Fruit fly (Drosophila melanogaster) Kc167 (cell line): Measurements from ENCODE around the gene nesd.

Experiments used
- Myc ChIP-seq: fragments of >200 bp; optimal IDR thresholded peaks from 2 replicates; lab custom pipeline; 2017; ENCODE audit warnings: missing external identifiers
- Sin3A ChIP-seq: fragments of >200 bp; optimal IDR thresholded peaks from 2 replicates; lab custom pipeline; 2018; ENCODE audit warnings: missing external identifiers
- h ChIP-seq: fragments of >200 bp; optimal IDR thresholded peaks from 3 replicates; lab custom pipeline; 2018; ENCODE audit warnings: missing external identifiers
- insv ChIP-seq: fragments of >200 bp; optimal IDR thresholded peaks from 3 replicates; lab custom pipeline; 2018; ENCODE audit warnings: missing external identifiers
- psq ChIP-seq: fragments of >200 bp; optimal IDR thresholded peaks from 2 replicates; lab custom pipeline; 2017; ENCODE audit warnings: missing external identifiers
- ttk ChIP-seq: sonication (Bioruptor generic); optimal IDR thresholded peaks from 2 replicates; lab custom pipeline; 2017; ENCODE audit warnings: missing external identifiers

Gene nesd

DNA sequence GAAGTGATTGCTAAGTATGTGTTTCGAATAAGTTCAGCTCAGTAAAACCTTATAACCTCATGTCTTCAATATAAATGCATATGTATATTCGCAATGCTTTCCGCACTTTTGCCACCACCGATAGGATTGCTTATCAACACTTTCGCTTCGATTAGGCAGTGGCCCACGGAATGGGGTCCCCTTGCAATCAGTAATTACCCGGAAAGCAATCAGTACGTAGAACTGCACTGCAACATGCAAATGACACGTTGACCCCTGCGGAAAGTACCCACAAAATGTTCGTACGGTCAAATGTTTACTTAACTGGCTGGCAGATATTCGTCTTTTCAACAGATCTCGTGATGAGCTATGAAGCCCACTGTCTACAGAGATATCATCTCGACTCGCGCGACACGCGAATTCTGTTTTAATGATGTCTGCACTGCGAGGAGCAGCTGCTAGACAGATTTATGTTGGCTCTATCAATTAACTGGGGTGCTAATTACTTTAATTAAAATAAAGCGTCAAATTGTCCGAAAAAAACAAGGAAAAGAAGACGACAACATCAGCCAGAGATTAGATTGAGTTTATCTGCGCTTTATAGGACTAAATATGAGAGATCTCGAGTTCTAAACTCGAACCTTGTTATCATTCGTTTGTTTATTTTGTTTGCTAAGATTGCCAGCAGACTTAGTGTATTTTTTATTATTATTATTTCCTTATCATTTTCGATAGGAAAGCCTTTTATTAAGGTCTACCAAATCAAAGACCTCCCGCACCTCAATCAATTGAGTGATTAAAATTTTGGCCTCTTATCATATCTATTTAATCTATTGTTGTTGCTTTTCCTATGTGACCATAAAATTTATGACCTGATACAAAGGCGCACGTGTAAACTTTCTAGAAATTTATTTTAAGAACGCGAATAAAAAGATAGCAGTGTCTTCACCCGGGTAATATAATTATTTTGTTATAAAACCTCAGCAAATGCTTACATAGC is 16.1 kb upstream of the nesd start:
- TF ChIP-seq psq (lab: Kevin White, UChicago) (no peak), ttk (lab: Kevin White, UChicago) (no peak)

DNA sequence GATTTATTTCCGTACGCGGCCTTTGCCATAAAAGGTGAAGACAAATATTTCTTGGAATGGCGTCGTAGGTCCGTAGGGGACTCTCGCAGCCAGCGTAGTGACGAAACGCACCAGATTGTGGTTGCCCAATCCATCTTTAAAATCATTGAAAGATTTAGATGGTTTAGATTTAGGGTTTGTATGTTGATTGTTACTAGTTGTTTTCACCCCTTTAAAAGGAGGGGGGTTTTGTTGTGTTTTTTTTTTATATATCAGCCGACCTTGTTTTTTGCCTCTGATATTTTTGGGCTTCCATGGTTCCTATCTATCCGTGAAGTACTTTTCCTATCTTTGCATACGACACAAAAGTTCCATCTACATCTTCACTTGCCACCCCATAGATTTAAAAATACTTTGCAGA is 14.9 kb upstream of the nesd start:
- TF ChIP-seq insv (lab: Kevin White, UChicago): no peak
- no peak for TF ChIP-seq h (lab: Kevin White, UChicago)
- TF ChIP-seq psq (lab: Kevin White, UChicago): no peak
- no peak for TF ChIP-seq ttk (lab: Kevin White, UChicago)
- no peak for TF ChIP-seq Myc (lab: Kevin White, UChicago)
- TF ChIP-seq Sin3A: no peak

dm6 chr2L:20080772-20081171 is 13.0 kb upstream of the nesd start:
- no peak for TF ChIP-seq psq (lab: Kevin White, UChicago)
- TF ChIP-seq ttk (lab: Kevin White, UChicago): no peak
- TF ChIP-seq Myc (lab: Kevin White, UChicago): no peak

dm6 chr2L:20082155-20082964 is 11.4 kb upstream of the nesd start:
- TF ChIP-seq h (lab: Kevin White, UChicago) (no peak), ttk (lab: Kevin White, UChicago) (no peak), Sin3A (no peak), insv (lab: Kevin White, UChicago) (no peak), Myc (lab: Kevin White, UChicago) (no peak), psq (lab: Kevin White, UChicago) (no peak)

DNA sequence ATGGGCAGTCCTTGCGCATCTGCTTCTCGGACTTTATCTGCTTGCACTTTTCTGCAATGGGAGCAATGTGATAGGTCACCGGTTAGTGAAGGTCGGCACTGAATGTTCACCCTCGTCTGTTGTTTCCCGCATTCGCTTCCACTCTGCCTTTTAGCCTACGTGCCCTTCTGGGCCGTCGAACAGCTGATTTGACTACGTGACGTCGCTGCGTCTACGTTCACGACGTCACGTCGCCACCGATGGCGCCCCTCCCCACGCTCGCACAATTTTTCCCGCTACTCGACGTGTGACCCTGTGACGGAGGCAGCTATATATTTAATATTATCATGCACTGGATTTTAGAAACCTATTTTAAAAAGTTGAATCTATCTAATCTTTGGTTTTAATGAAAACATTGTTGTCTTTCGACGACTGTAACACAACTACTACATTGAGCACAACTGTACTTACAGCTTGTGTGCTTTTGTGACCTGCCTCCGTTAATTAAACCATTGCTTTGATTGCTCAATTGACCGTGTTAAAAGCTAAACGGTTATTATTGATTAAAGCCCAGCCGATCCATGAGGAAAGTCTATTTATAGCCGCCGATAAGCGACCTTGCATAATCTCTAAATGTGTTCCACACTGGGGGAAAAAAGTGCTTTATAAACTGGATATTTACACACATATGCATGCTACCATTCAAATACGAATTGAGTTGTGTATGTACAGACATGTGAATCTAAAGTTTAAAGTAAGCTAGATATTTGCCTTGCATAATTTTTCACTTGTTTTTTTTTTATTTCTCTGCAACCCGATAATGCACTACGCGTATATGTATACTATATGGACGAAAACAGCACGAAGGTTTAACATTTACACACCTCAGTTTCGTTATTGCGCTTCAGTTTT is 10.6 kb upstream of the nesd start:
- TF ChIP-seq ttk (lab: Kevin White, UChicago) (no peak), Sin3A (no peak), insv (lab: Kevin White, UChicago) (no peak), h (lab: Kevin White, UChicago) (no peak), Myc (lab: Kevin White, UChicago) (no peak), psq (lab: Kevin White, UChicago) (no peak)

dm6 chr2L:20084068-20084651 is 9.6 kb upstream of the nesd start:
- no peak for TF ChIP-seq Sin3A
- no peak for TF ChIP-seq ttk (lab: Kevin White, UChicago)
- TF ChIP-seq Myc (lab: Kevin White, UChicago): no peak
- TF ChIP-seq psq (lab: Kevin White, UChicago): no peak
- no peak for TF ChIP-seq insv (lab: Kevin White, UChicago)

DNA sequence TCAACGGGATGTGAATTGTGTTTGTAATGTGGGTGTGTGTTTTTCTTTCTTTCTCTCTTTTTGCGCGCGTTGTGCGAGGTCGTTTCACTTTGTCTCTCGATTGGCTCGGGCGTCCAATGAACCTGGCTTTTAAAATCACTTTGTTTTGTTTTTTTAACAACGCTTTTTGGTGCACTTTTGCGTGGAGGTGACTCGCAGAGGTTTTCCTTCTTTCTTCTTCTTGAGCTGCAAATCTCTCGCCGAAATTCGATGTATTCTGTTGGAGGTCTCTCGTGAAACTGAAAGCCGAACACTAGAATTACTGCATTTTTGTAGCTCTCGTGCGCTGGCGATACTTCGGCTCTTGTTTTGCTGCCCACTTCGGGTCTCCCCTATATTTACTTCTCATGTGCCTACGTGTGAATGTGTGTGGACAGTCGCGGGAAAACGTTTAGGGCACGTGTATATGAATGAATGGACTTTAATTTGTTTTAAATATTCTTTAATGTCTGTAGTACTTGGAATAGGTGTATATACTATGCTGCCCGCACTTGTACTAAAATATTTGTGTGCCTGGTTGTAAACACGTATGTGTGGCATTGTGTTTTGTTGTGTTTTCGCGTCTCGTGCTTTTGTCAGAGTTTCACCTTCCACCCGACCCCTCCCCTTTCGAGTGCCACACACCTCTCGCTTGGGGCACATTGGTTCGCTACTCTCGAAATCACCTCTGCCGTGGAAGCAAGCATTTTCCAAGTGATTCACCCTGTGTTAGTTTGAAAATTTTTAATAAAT is 8.8 kb upstream of the nesd start, which contains the start of gene fok:
fok (minus strand) TSS at position 286 of the 771 bp plus-strand sequence.
- TF ChIP-seq ttk (lab: Kevin White, UChicago): no peak
- no peak for TF ChIP-seq Myc (lab: Kevin White, UChicago)
- no peak for TF ChIP-seq Sin3A
- TF ChIP-seq h (lab: Kevin White, UChicago): no peak
- no peak for TF ChIP-seq insv (lab: Kevin White, UChicago)
- TF ChIP-seq psq (lab: Kevin White, UChicago): no peak

dm6 chr2L:20086295-20087096 is 7.3 kb upstream of the nesd start:
- TF ChIP-seq Myc (lab: Kevin White, UChicago) (no peak), psq (lab: Kevin White, UChicago) (no peak), ttk (lab: Kevin White, UChicago) (no peak), h (lab: Kevin White, UChicago) (no peak), Sin3A (no peak)

- TF ChIP-seq ttk (lab: Kevin White, UChicago): no peak
- no peak for TF ChIP-seq Sin3A
These were observed 2.6 kb upstream of the nesd start, which contains the start of the genes CG10747 and Pyroxd1 for dm6 chr2L:20091094-20091679. Gene CG10747 (minus strand): TSS chr2L:20091348. Gene Pyroxd1 (plus strand): TSS chr2L:20091435.
